Worm (Caenorhabditis elegans): ENCODE data around the gene T10H9.8.

T10H9.8 gene

DNA sequence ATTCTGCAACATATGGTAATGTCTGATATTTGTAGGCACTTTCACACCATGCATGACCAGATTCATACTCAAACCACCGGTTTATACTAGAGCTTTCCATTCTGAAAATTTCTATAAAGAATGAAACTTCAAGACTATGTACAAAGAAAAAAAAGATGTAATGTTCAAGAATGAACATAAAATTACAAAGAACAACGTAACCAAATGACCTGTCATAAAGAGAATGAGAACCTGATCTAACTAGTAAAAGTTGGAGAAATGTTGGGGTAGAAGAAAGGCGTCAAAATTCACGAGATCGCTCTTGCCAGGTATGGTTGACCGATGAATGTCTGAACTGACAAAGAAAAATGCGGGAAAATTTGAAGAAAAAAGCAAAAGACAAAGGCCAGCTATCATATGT is 45.4 kb downstream of the T10H9.8 start, which contains the start of gene W02F12.2:
Gene W02F12.2, minus strand, starts transcription at position 101 of the 400 bp plus-strand sequence.
- no peak for TF ChIP-seq F39B2.1 (GFP tag; IDR thresholded peaks at IDR 0.05)
- TF ChIP-seq ztf-18 (tag; optimal IDR thresholded peaks at IDR 0.05) = no peak
- TF ChIP-seq rcor-1 (GFP tag; IDR thresholded peaks at IDR 0.05) = no peak
- no peak for TF ChIP-seq Y67H2A.10 (GFP tag; conservative IDR thresholded peaks at IDR 0.05)

DNA sequence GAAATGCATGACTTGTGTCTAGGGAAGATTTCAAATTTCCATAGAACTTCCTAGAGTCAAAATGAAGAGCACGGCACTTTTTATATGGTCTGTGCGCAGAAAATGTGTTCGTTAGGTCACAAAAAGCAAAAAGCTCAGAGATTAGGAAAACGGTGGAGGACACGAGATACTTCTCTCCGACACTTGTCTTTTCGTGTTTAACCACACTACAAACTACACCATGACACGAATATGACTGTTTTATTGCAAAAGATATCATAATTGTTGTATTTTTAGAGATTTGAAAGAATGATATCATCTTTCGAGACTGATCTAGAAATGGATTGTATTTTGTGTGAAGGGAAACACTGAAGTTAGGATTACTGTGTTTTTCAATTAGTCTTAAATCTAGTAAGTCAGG is 46.9 kb downstream of the T10H9.8 start:
- no peak for TF ChIP-seq Y56A3A.18 (GFP tag; IDR thresholded peaks at IDR 0.05)
- TF ChIP-seq F57A8.1 (GFP tag; optimal IDR thresholded peaks at IDR 0.05) = no peak
- no peak for TF ChIP-seq akir-1 (GFP tag; optimal IDR thresholded peaks at IDR 0.05)
- TF ChIP-seq ama-1 (optimal IDR thresholded peaks at IDR 0.05) = no peak
- no peak for TF ChIP-seq ama-1 (GFP tag; optimal IDR thresholded peaks at IDR 0.05)
- TF ChIP-seq aptf-3 (GFP tag; IDR thresholded peaks at IDR 0.05) = no peak
- TF ChIP-seq ztf-22 (GFP tag; optimal IDR thresholded peaks at IDR 0.05) = no peak

DNA sequence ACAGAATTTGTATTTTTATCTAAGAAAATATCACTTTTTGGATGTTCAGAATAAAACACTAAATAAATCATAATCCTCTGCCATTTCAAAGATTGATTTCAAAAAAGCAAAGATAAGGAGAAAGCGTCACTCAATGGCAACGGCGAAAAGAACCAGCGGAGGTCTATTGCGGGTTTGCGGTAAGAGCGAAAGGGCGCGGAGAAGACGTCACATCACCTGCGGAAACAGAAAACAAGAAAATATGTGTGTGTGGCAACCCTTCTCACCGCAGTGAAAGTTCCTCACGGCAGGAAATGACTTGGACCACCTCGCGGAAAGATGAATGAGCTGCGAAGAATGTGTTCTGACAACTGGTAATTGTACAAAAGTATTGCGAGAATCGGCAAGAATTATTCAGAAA is 47.7 kb downstream of the T10H9.8 start:
- no peak for TF ChIP-seq ama-1 (optimal IDR thresholded peaks at IDR 0.05)
- no peak for TF ChIP-seq ama-1 (GFP tag; optimal IDR thresholded peaks at IDR 0.05)
- no peak for TF ChIP-seq F39B2.1 (GFP tag; IDR thresholded peaks at IDR 0.05)
- TF ChIP-seq B0019.2 (GFP tag; conservative IDR thresholded peaks at IDR 0.05) = no peak
- no peak for TF ChIP-seq K11D2.4 (GFP tag; IDR thresholded peaks at IDR 0.05)
- no peak for TF ChIP-seq ets-4 (GFP tag; optimal IDR thresholded peaks at IDR 0.05)
- no peak for TF ChIP-seq egl-18 (GFP tag; IDR thresholded peaks at IDR 0.05)
- no peak for TF ChIP-seq F57C9.4 (tag; optimal IDR thresholded peaks at IDR 0.05)
- no peak for TF ChIP-seq fkh-3 (tag; optimal IDR thresholded peaks at IDR 0.05)

DNA sequence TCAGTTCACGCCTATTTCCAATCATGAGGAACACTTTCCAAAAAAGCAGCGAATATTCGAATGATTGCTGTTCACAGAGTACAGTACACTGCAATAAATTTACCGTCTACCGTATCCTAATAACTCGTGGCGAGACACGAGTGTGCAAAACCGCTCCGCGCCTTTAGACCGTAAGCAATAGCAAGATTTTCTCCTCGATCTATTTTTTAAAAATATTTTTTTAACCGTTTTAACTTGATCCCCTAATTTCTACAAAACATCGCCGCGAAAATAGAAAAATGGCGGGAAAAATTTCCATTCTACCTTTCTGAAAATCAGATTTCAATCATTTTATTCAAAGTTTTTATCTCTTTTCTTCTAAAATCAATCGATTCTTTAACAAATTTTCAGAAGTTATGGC is 50.5 kb downstream of the T10H9.8 start, which contains the start of gene era-1:
Gene era-1, plus strand, starts transcription at position 366 of the 400 bp plus-strand sequence.
- TF ChIP-seq Y53G8AR.9 (GFP tag; conservative IDR thresholded peaks at IDR 0.05) (no peak), repo-1 (tag; optimal IDR thresholded peaks at IDR 0.05) (no peak), egl-18 (GFP tag; IDR thresholded peaks at IDR 0.05) (no peak), sdz-38 (tag; optimal IDR thresholded peaks at IDR 0.05) (no peak), bed-1 (GFP tag; IDR thresholded peaks at IDR 0.05) (no peak), F23B12.7 (tag; optimal IDR thresholded peaks at IDR 0.05; ENCODE audit: insufficient read depth) (no peak), athp-1 (tag; optimal IDR thresholded peaks at IDR 0.05) (no peak), ceh-91 (GFP tag; IDR thresholded peaks at IDR 0.05) (no peak), C17E4.6 (GFP tag; IDR thresholded peaks at IDR 0.05) (no peak), him-1 (tag; optimal IDR thresholded peaks at IDR 0.05) (no peak), F52B5.7 (tag; optimal IDR thresholded peaks at IDR 0.05) (no peak), ztf-18 (tag; optimal IDR thresholded peaks at IDR 0.05) (no peak), fkh-3 (tag; optimal IDR thresholded peaks at IDR 0.05) (no peak), rcor-1 (GFP tag; IDR thresholded peaks at IDR 0.05) (0 out of 2 replicates have a peak, but pooled peaks have one; percentile 8), T07F8.4 (tag; optimal IDR thresholded peaks at IDR 0.05) (no peak), F55B11.4 (tag; optimal IDR thresholded peaks at IDR 0.05; ENCODE audit: borderline replicate concordance, insufficient read depth) (no peak), lag-1 (GFP tag; IDR thresholded peaks at IDR 0.05) (no peak), Y53F4B.3 (GFP tag; IDR thresholded peaks at IDR 0.05) (no peak), madf-6 (GFP tag; IDR thresholded peaks at IDR 0.05) (peak; percentile 90), let-526 (GFP tag; IDR thresholded peaks at IDR 0.05) (no peak), lin-35 (GFP tag; optimal IDR thresholded peaks at IDR 0.05) (no peak), ztf-6 (GFP tag; IDR thresholded peaks at IDR 0.05) (no peak), nfyb-1 (GFP tag; IDR thresholded peaks at IDR 0.05) (no peak), madf-10 (tag; optimal IDR thresholded peaks at IDR 0.05) (no peak), ceh-40 (GFP tag; IDR thresholded peaks at IDR 0.05) (no peak), D2030.7 (GFP tag; IDR thresholded peaks at IDR 0.05) (0 out of 2 replicates have a peak, but pooled peaks have one; percentile 35), lin-26 (GFP tag; IDR thresholded peaks at IDR 0.05) (no peak), dpl-1 (GFP tag; optimal IDR thresholded peaks at IDR 0.05) (peak; percentile 61), C06A6.2 (GFP tag; conservative IDR thresholded peaks at IDR 0.05) (no peak), F10E7.11 (tag; optimal IDR thresholded peaks at IDR 0.05) (no peak), aptf-3 (GFP tag; IDR thresholded peaks at IDR 0.05) (no peak), sea-2 (GFP tag; IDR thresholded peaks at IDR 0.05) (no peak), ekl-4 (GFP tag; IDR thresholded peaks at IDR 0.05) (no peak)

Data from whole organism, young adult.